Fruit fly (Drosophila melanogaster): ENCODE results near the gene CG4036.

The CG4036 gene

dm6 chr2L:9763212-9763869 lies 27.3 kb upstream of the CG4036 start, which contains the start of the genes Taf11 and und (continued):
- no peak for TF ChIP-seq HmgD (GFP tag; optimal IDR thresholded peaks at IDR 0.05)
- TF ChIP-seq Doc3 (GFP tag; IDR thresholded peaks at IDR 0.05; ENCODE audit: partially characterized antibody): peak; percentile 61; the same call in 2 of the 3 replicates
- TF ChIP-seq gsb-n (tag; optimal IDR thresholded peaks at IDR 0.05): no peak
- TF ChIP-seq CG8924 (tag; optimal IDR thresholded peaks at IDR 0.05): no peak
- TF ChIP-seq run (tag; optimal IDR thresholded peaks at IDR 0.05): no peak
- no peak for TF ChIP-seq ftz-f1 (GFP tag; optimal IDR thresholded peaks at IDR 0.05)
- TF ChIP-seq Side (GFP tag; optimal IDR thresholded peaks at IDR 0.05): no peak
- TF ChIP-seq sd (tag; optimal IDR thresholded peaks at IDR 0.05): no peak
- TF ChIP-seq CG6689 (GFP tag; IDR thresholded peaks at IDR 0.05): no peak
- TF ChIP-seq CrebB (tag; optimal IDR thresholded peaks at IDR 0.05): no peak
- TF ChIP-seq Ptx1 (GFP tag; IDR thresholded peaks at IDR 0.05): peak; percentile 61
- no peak for TF ChIP-seq CG17359 (tag; optimal IDR thresholded peaks at IDR 0.05)
- TF ChIP-seq caup (GFP tag; optimal IDR thresholded peaks at IDR 0.05; ENCODE audit: severe bottlenecking): peak; percentile 13
- TF ChIP-seq ash1 (GFP tag; optimal IDR thresholded peaks at IDR 0.05): no peak
- no peak for TF ChIP-seq Rx (GFP tag; IDR thresholded peaks at IDR 0.05)
- TF ChIP-seq CG7556 (GFP tag; optimal IDR thresholded peaks at IDR 0.05): no peak
- TF ChIP-seq CG2678 (tag; optimal IDR thresholded peaks at IDR 0.05): peak; percentile 71
- no peak for TF ChIP-seq CG12942 (GFP tag; optimal IDR thresholded peaks at IDR 0.05)
- no peak for TF ChIP-seq CG2712 (tag; optimal IDR thresholded peaks at IDR 0.05)
- TF ChIP-seq trh (GFP tag; optimal IDR thresholded peaks at IDR 0.05): no peak
- TF ChIP-seq CG16863 (GFP tag; optimal IDR thresholded peaks at IDR 0.05): no peak
- TF ChIP-seq schlank (tag; optimal IDR thresholded peaks at IDR 0.05): no peak
- no peak for TF ChIP-seq Sox100B (GFP tag; optimal IDR thresholded peaks at IDR 0.05)
- TF ChIP-seq shn (GFP tag; optimal IDR thresholded peaks at IDR 0.05): no peak
- TF ChIP-seq NfI (GFP tag; optimal IDR thresholded peaks at IDR 0.05): peak; percentile 16
- no peak for TF ChIP-seq CG15073 (GFP tag; optimal IDR thresholded peaks at IDR 0.05)
- no peak for TF ChIP-seq Gsc (GFP tag; IDR thresholded peaks at IDR 0.05)
- TF ChIP-seq CG11695 (GFP tag; IDR thresholded peaks at IDR 0.05): no peak
- TF ChIP-seq Vsx1 (GFP tag; optimal IDR thresholded peaks at IDR 0.05): no peak
- TF ChIP-seq chm (GFP tag; IDR thresholded peaks at IDR 0.05): no peak
- peak; percentile 7 for TF ChIP-seq CG33557 (GFP tag; optimal IDR thresholded peaks at IDR 0.05)
- TF ChIP-seq CG7839 (tag; optimal IDR thresholded peaks at IDR 0.05): no peak
- TF ChIP-seq CG10321 (GFP tag; IDR thresholded peaks at IDR 0.05): no peak
- no peak for TF ChIP-seq lbe (GFP tag; optimal IDR thresholded peaks at IDR 0.05)
- no peak for TF ChIP-seq grau (tag; optimal IDR thresholded peaks at IDR 0.05)
- no peak for TF ChIP-seq ttk (GFP tag; IDR thresholded peaks at IDR 0.05)
- TF ChIP-seq CG31365 (tag; optimal IDR thresholded peaks at IDR 0.05): no peak
- 0 out of 2 replicates have a peak, but pooled peaks have one; percentile 34 for TF ChIP-seq CG42726 (GFP tag; IDR thresholded peaks at IDR 0.05; ENCODE audit: partially characterized antibody)
- TF ChIP-seq CG31224 (GFP tag; IDR thresholded peaks at IDR 0.05): no peak
- peak; percentile 35 for TF ChIP-seq CG9817 (tag; optimal IDR thresholded peaks at IDR 0.05)
- no peak for TF ChIP-seq Oaz (GFP tag; IDR thresholded peaks at IDR 0.05)
- TF ChIP-seq CG11085 (GFP tag; IDR thresholded peaks at IDR 0.05): no peak
- peak; percentile 15 for TF ChIP-seq dmrt11E (tag; optimal IDR thresholded peaks at IDR 0.05)
- no peak for TF ChIP-seq lov (optimal IDR thresholded peaks at IDR 0.05)
- TF ChIP-seq lov (GFP tag; IDR thresholded peaks at IDR 0.05): no peak
- no peak for TF ChIP-seq usp (GFP tag; optimal IDR thresholded peaks at IDR 0.05)
- no peak for TF ChIP-seq gem (tag; optimal IDR thresholded peaks at IDR 0.05)
- peak; percentile 59 for TF ChIP-seq lab (GFP tag; optimal IDR thresholded peaks at IDR 0.05)
- no peak for TF ChIP-seq scrt (GFP tag; optimal IDR thresholded peaks at IDR 0.05)
- no peak for TF ChIP-seq twi (tag; optimal IDR thresholded peaks at IDR 0.05)
- peak; percentile 65; the same call in 1 of the 2 replicates for TF ChIP-seq CG9932 (GFP tag; IDR thresholded peaks at IDR 0.05)

Data from whole organism, embryonic.